Fruit fly (Drosophila melanogaster): Measurements from ENCODE around the gene Rab11.

Gene Rab11

dm6 chr3R:21111046-21111480 lies at the start of gene Rab11 (continued):
- TF ChIP-seq vvl (GFP tag; IDR thresholded peaks at IDR 0.05) (peak; percentile 46), CG4404 (GFP tag; IDR thresholded peaks at IDR 0.05) (no peak), CG9437 (GFP tag; optimal IDR thresholded peaks at IDR 0.05) (peak; percentile 96), CG2875 (GFP tag; optimal IDR thresholded peaks at IDR 0.05) (no peak), Sry-β (GFP tag; optimal IDR thresholded peaks at IDR 0.05) (no peak), hb (GFP tag; IDR thresholded peaks at IDR 0.05; ENCODE audit: partially characterized antibody) (peak; percentile 81), CG12155 (GFP tag; optimal IDR thresholded peaks at IDR 0.05) (peak; percentile 99), CG13296 (GFP tag; optimal IDR thresholded peaks at IDR 0.05) (peak; percentile 22), CG3281 (GFP tag; optimal IDR thresholded peaks at IDR 0.05) (no peak), org-1 (GFP tag; optimal IDR thresholded peaks at IDR 0.05) (no peak), slp2 (GFP tag; optimal IDR thresholded peaks at IDR 0.05) (no peak), Elba2 (GFP tag; optimal IDR thresholded peaks at IDR 0.05) (no peak), CG8089 (GFP tag; optimal IDR thresholded peaks at IDR 0.05) (no peak), CG6272 (GFP tag; IDR thresholded peaks at IDR 0.05) (peak; percentile 34; the same call in 1 of the 2 replicates), cad (GFP tag; optimal IDR thresholded peaks at IDR 0.05) (no peak), NC2α (GFP tag; optimal IDR thresholded peaks at IDR 0.05) (no peak), CG15514 (GFP tag; optimal IDR thresholded peaks at IDR 0.05) (peak; percentile 58), Camta (GFP tag; optimal IDR thresholded peaks at IDR 0.05) (peak; percentile 23), CG10654 (GFP tag; optimal IDR thresholded peaks at IDR 0.05) (peak; percentile 9), CG2199 (GFP tag; IDR thresholded peaks at IDR 0.05) (no peak), Rfx (GFP tag; IDR thresholded peaks at IDR 0.05) (peak; percentile 49), CG7372 (GFP tag; IDR thresholded peaks at IDR 0.05) (no peak), CG10209 (GFP tag; optimal IDR thresholded peaks at IDR 0.05) (peak; percentile 38), CG8944 (GFP tag; optimal IDR thresholded peaks at IDR 0.05) (peak; percentile 34), CG1603 (tag; optimal IDR thresholded peaks at IDR 0.05) (peak; percentile 12), Abd-B (GFP tag; optimal IDR thresholded peaks at IDR 0.05) (peak; percentile 66), eve (GFP tag; optimal IDR thresholded peaks at IDR 0.05) (no peak), sim (GFP tag; IDR thresholded peaks at IDR 0.05) (no peak), HLH4C (GFP tag; IDR thresholded peaks at IDR 0.05; ENCODE audit: partially characterized antibody) (peak; percentile 89), Dref (GFP tag; IDR thresholded peaks at IDR 0.05) (peak; percentile 67), CG30020 (tag; optimal IDR thresholded peaks at IDR 0.05) (peak; percentile 67), Blimp-1 (GFP tag; optimal IDR thresholded peaks at IDR 0.05) (peak; percentile 41), bcd (GFP tag; optimal IDR thresholded peaks at IDR 0.05) (peak; percentile 30), lbe (GFP tag; optimal IDR thresholded peaks at IDR 0.05) (no peak), pho (GFP tag; optimal IDR thresholded peaks at IDR 0.05) (peak; percentile 10), tgo (GFP tag; IDR thresholded peaks at IDR 0.05) (peak; percentile 43; the same call in 2 of the 3 replicates), caup (GFP tag; optimal IDR thresholded peaks at IDR 0.05; ENCODE audit: severe bottlenecking) (peak; percentile 36), Ravus (GFP tag; IDR thresholded peaks at IDR 0.05) (no peak), Hmr (GFP tag; optimal IDR thresholded peaks at IDR 0.05) (peak; percentile 67), CG7745 (tag; optimal IDR thresholded peaks at IDR 0.05) (no peak), CrebB (tag; optimal IDR thresholded peaks at IDR 0.05) (no peak), CG1602 (GFP tag; optimal IDR thresholded peaks at IDR 0.05) (peak; percentile 11), bigmax (GFP tag; optimal IDR thresholded peaks at IDR 0.05) (no peak), unpg (GFP tag; optimal IDR thresholded peaks at IDR 0.05) (peak; percentile 2), Hr3 (GFP tag; optimal IDR thresholded peaks at IDR 0.05) (peak; percentile 57), phol (tag; optimal IDR thresholded peaks at IDR 0.05) (peak; percentile 88), nerfin-1 (tag; optimal IDR thresholded peaks at IDR 0.05) (no peak), knrl (GFP tag; IDR thresholded peaks at IDR 0.05; ENCODE audit: partially characterized antibody) (peak; percentile 96), CG4617 (GFP tag; optimal IDR thresholded peaks at IDR 0.05; ENCODE audit: borderline replicate concordance) (peak; percentile 32), Drgx (GFP tag; IDR thresholded peaks at IDR 0.05) (no peak), CG4820 (GFP tag; optimal IDR thresholded peaks at IDR 0.05) (peak; percentile 80)

Data from whole organism, embryonic.